Fruit fly (Drosophila melanogaster): Measurements from ENCODE around the gene CalpC.

The CalpC gene

dm6 chrX:16331562-16332233 is 6.1 kb downstream of the CalpC start (continued):
- peak; percentile 95 for TF ChIP-seq CG3995 (GFP tag; optimal IDR thresholded peaks at IDR 0.05)
- TF ChIP-seq slbo (GFP tag; IDR thresholded peaks at IDR 0.05): no peak; the same call in 1 of the 2 replicates
- TF ChIP-seq Blimp-1 (GFP tag; optimal IDR thresholded peaks at IDR 0.05): no peak
- TF ChIP-seq dmrt11E (tag; optimal IDR thresholded peaks at IDR 0.05): no peak
- no peak for TF ChIP-seq CG32767 (GFP tag; IDR thresholded peaks at IDR 0.05)
- TF ChIP-seq tna (GFP tag; IDR thresholded peaks at IDR 0.05; ENCODE audit: partially characterized antibody): peak; percentile 57
- peak in 1 of 2 experiments; percentile 8 for TF ChIP-seq crp (GFP tag; optimal IDR thresholded peaks at IDR 0.05)
- no peak for TF ChIP-seq Xbp1 (GFP tag; optimal IDR thresholded peaks at IDR 0.05)
- TF ChIP-seq tap (tag; optimal IDR thresholded peaks at IDR 0.05): no peak
- no peak for TF ChIP-seq CG6813 (GFP tag; optimal IDR thresholded peaks at IDR 0.05)
- TF ChIP-seq CoRest (tag; optimal IDR thresholded peaks at IDR 0.05): peak; percentile 28
- no peak for TF ChIP-seq hkb (optimal IDR thresholded peaks at IDR 0.05)
- TF ChIP-seq hkb (GFP tag; IDR thresholded peaks at IDR 0.05): no peak
- no peak for TF ChIP-seq CG10209 (GFP tag; optimal IDR thresholded peaks at IDR 0.05)
- TF ChIP-seq Hey (tag; optimal IDR thresholded peaks at IDR 0.05): no peak
- peak; percentile 72 for TF ChIP-seq CG9797 (GFP tag; optimal IDR thresholded peaks at IDR 0.05)
- no peak for TF ChIP-seq CG3847 (GFP tag; IDR thresholded peaks at IDR 0.05)
- TF ChIP-seq lilli (GFP tag; optimal IDR thresholded peaks at IDR 0.05): no peak
- no peak for TF ChIP-seq GATAe (GFP tag; conservative IDR thresholded peaks at IDR 0.05)
- no peak for TF ChIP-seq seq (GFP tag; IDR thresholded peaks at IDR 0.05)
- TF ChIP-seq D19B (GFP tag; optimal IDR thresholded peaks at IDR 0.05): no peak
- no peak for TF ChIP-seq CTCF (GFP tag; optimal IDR thresholded peaks at IDR 0.05)
- no peak for TF ChIP-seq en (GFP tag; optimal IDR thresholded peaks at IDR 0.05)
- no peak for TF ChIP-seq pros (GFP tag; optimal IDR thresholded peaks at IDR 0.05)
- peak; percentile 14 for TF ChIP-seq CG4617 (GFP tag; optimal IDR thresholded peaks at IDR 0.05; ENCODE audit: borderline replicate concordance)
- peak; percentile 5 for TF ChIP-seq phol (tag; optimal IDR thresholded peaks at IDR 0.05)
- no peak for TF ChIP-seq CG6254 (GFP tag; optimal IDR thresholded peaks at IDR 0.05)
- no peak for TF ChIP-seq lmd (GFP tag; IDR thresholded peaks at IDR 0.05)
- 0 out of 2 replicates have a peak, but pooled peaks have one; percentile 15 for TF ChIP-seq nerfin-2 (GFP tag; IDR thresholded peaks at IDR 0.05; ENCODE audit: partially characterized antibody)
- TF ChIP-seq CG17802 (tag; optimal IDR thresholded peaks at IDR 0.05): peak; percentile 78
- TF ChIP-seq fd64A (GFP tag; optimal IDR thresholded peaks at IDR 0.05): no peak
- no peak for TF ChIP-seq danr (GFP tag; IDR thresholded peaks at IDR 0.05)
- TF ChIP-seq bcd (GFP tag; optimal IDR thresholded peaks at IDR 0.05): no peak
- TF ChIP-seq nmo (GFP tag; optimal IDR thresholded peaks at IDR 0.05): peak; percentile 11
- TF ChIP-seq NC2β (GFP tag; optimal IDR thresholded peaks at IDR 0.05): no peak
- peak; percentile 67 for TF ChIP-seq hb (GFP tag; IDR thresholded peaks at IDR 0.05; ENCODE audit: partially characterized antibody)
- TF ChIP-seq gcm2 (GFP tag; optimal IDR thresholded peaks at IDR 0.05): no peak
- TF ChIP-seq Doc3 (GFP tag; IDR thresholded peaks at IDR 0.05; ENCODE audit: partially characterized antibody): peak; percentile 71
- no peak for TF ChIP-seq sc (optimal IDR thresholded peaks at IDR 0.05)
- no peak for TF ChIP-seq sc (GFP tag; optimal IDR thresholded peaks at IDR 0.05)
- no peak for TF ChIP-seq B-H1 (GFP tag; IDR thresholded peaks at IDR 0.05)
- TF ChIP-seq CG16813 (GFP tag; IDR thresholded peaks at IDR 0.05; ENCODE audit: partially characterized antibody): peak; percentile 86
- no peak for TF ChIP-seq CG4820 (GFP tag; optimal IDR thresholded peaks at IDR 0.05)
- TF ChIP-seq CG1792 (GFP tag; optimal IDR thresholded peaks at IDR 0.05): no peak
- no peak for TF ChIP-seq chif (GFP tag; optimal IDR thresholded peaks at IDR 0.05)
- TF ChIP-seq Dll (GFP tag; IDR thresholded peaks at IDR 0.05; ENCODE audit: partially characterized antibody): peak; percentile 77
- no peak for TF ChIP-seq nom (GFP tag; optimal IDR thresholded peaks at IDR 0.05)
- TF ChIP-seq Xrp1 (GFP tag; IDR thresholded peaks at IDR 0.05): no peak
- TF ChIP-seq CG9817 (tag; optimal IDR thresholded peaks at IDR 0.05): no peak
- no peak for TF ChIP-seq CG18262 (tag; optimal IDR thresholded peaks at IDR 0.05)
